Worm (Caenorhabditis elegans): ENCODE data around the gene gst-6.

DNA sequence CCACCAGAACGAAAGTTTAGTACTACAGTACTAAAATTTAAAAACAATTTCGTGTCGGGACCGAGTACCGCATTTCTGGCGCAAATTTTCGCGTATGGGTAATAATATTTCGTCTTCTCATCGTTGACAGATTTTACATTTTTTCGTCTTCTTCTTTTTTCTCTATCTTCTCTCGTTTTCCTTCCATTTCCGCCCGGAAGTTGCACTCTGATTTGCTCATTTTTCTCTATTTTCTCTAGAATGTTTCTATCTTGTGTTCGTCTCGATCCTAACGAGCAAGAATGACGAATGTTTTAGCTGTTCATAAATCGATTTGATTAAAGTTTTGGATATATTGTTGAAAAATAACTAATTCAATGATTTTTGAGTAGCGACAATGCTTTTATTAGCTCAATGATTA lies 24.2 kb upstream of the gst-6 start:
- TF ChIP-seq tab-1 (GFP tag; IDR thresholded peaks at IDR 0.05) (no peak), ref-1 (GFP tag; conservative IDR thresholded peaks at IDR 0.05) (no peak), klf-2 (GFP tag; conservative IDR thresholded peaks at IDR 0.05) (no peak), ztf-23 (GFP tag; IDR thresholded peaks at IDR 0.05) (no peak), med-1 (GFP tag; optimal IDR thresholded peaks at IDR 0.05; ENCODE audit: insufficient read depth) (no peak), flt-1 (GFP tag; IDR thresholded peaks at IDR 0.05) (no peak), ztf-29 (GFP tag; IDR thresholded peaks at IDR 0.05) (no peak)

All from whole organism, midembryonic.